Fruit fly (Drosophila melanogaster) Kc167 (cell line): Measurements from ENCODE around the gene CG43093.

Experiments used
- psq ChIP-seq: fragments of >200 bp; optimal IDR thresholded peaks from 2 replicates; lab custom pipeline; 2017; ENCODE audit warnings: missing external identifiers
- ttk ChIP-seq: sonication (Bioruptor generic); optimal IDR thresholded peaks from 2 replicates; lab custom pipeline; 2017; ENCODE audit warnings: missing external identifiers

DNA sequence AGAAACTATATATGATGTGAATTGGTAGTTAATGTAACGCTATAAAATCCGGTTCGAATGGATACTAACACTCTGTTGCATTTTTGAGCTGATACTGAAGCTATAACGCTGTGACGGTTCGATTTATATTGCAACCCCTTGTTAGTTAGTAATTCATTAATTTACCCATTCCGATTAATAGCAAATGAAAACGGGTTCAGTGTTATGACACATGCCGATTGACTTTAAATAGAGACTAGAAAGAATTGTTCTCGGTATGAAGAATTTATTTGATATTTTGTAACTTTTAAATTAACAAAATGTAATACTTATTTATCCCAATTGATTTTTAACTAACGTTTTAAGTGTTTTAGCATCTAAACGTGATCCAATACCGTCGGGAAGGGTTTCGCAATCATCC lies 1.5 kb downstream of the CG43093 start, which contains the start of gene CG43091:
- TF ChIP-seq ttk (lab: Kevin White, UChicago) (no peak), psq (no peak)
